Worm (Caenorhabditis elegans): ENCODE measurements around the gene cst-1.

cst-1 gene

ce11 chrX:4350198-4350597, 10.8 kb downstream of the cst-1 start, which contains the start of gene F14H12.2:
F14H12.2 (plus strand) TSS chrX:4350498.
- no peak for TF ChIP-seq unc-55 (GFP tag; optimal IDR thresholded peaks at IDR 0.05)
- TF ChIP-seq ceh-16 (tag; optimal IDR thresholded peaks at IDR 0.05) = no peak
- TF ChIP-seq sma-9 (GFP tag; optimal IDR thresholded peaks at IDR 0.05) = no peak
- TF ChIP-seq sma-9 (tag; optimal IDR thresholded peaks at IDR 0.05) = no peak
- no peak for TF ChIP-seq F13H6.1 (tag; optimal IDR thresholded peaks at IDR 0.05)
- no peak for TF ChIP-seq ama-1 (optimal IDR thresholded peaks at IDR 0.05)
- no peak for TF ChIP-seq nhr-6 (tag; optimal IDR thresholded peaks at IDR 0.05)
- no peak for TF ChIP-seq ZK546.5 (tag; optimal IDR thresholded peaks at IDR 0.05)
- no peak for TF ChIP-seq nhr-25 (tag; optimal IDR thresholded peaks at IDR 0.05)
- no peak for TF ChIP-seq sem-4 (tag; optimal IDR thresholded peaks at IDR 0.05)
- TF ChIP-seq lin-11 (tag; optimal IDR thresholded peaks at IDR 0.05) = no peak
- TF ChIP-seq gmeb-1 (tag; optimal IDR thresholded peaks at IDR 0.05) = no peak
- no peak for TF ChIP-seq elt-1 (tag; optimal IDR thresholded peaks at IDR 0.05)
- TF ChIP-seq aly-2 (tag; optimal IDR thresholded peaks at IDR 0.05) = no peak
- TF ChIP-seq nhr-23 (tag; optimal IDR thresholded peaks at IDR 0.05) = no peak
- no peak for TF ChIP-seq lin-39 (tag; optimal IDR thresholded peaks at IDR 0.05)
- no peak for TF ChIP-seq ztf-1 (GFP tag; conservative IDR thresholded peaks at IDR 0.05)
- no peak for TF ChIP-seq nhr-237 (tag; optimal IDR thresholded peaks at IDR 0.05)
- TF ChIP-seq mbf-1 (tag; optimal IDR thresholded peaks at IDR 0.05) = no peak

- TF ChIP-seq skn-1 (tag; optimal IDR thresholded peaks at IDR 0.05) = no peak
- TF ChIP-seq sma-3 (GFP tag; optimal IDR thresholded peaks at IDR 0.05) = no peak
- TF ChIP-seq nhr-12 (tag; optimal IDR thresholded peaks at IDR 0.05) = no peak
- no peak for TF ChIP-seq mdl-1 (tag; optimal IDR thresholded peaks at IDR 0.05)
- TF ChIP-seq nhr-23 (tag; optimal IDR thresholded peaks at IDR 0.05) = no peak
- no peak for TF ChIP-seq nhr-10 (tag; optimal IDR thresholded peaks at IDR 0.05)
- TF ChIP-seq sem-4 (tag; optimal IDR thresholded peaks at IDR 0.05) = no peak
- no peak for TF ChIP-seq zag-1 (tag; optimal IDR thresholded peaks at IDR 0.05)
- no peak for TF ChIP-seq gmeb-1 (tag; optimal IDR thresholded peaks at IDR 0.05)
- no peak for TF ChIP-seq nhr-25 (tag; optimal IDR thresholded peaks at IDR 0.05)
These were observed 13.9 kb downstream of the cst-1 start, which contains the start of gene col-165 for ce11 chrX:4353318-4353717. col-165 (plus strand) TSS chrX:4353618.

- TF ChIP-seq blmp-1 (tag; optimal IDR thresholded peaks at IDR 0.05; ENCODE audit: insufficient read depth) (no peak), nhr-21 (tag; optimal IDR thresholded peaks at IDR 0.05) (no peak), peb-1 (tag; optimal IDR thresholded peaks at IDR 0.05) (no peak), ama-1 (optimal IDR thresholded peaks at IDR 0.05) (no peak), egl-27 (tag; optimal IDR thresholded peaks at IDR 0.05) (no peak), C34F6.9 (tag; optimal IDR thresholded peaks at IDR 0.05) (no peak), alr-1 (tag; optimal IDR thresholded peaks at IDR 0.05) (no peak), mdl-1 (tag; optimal IDR thresholded peaks at IDR 0.05) (no peak), ZK546.5 (tag; optimal IDR thresholded peaks at IDR 0.05) (no peak), sem-4 (tag; optimal IDR thresholded peaks at IDR 0.05) (no peak), unc-39 (tag; optimal IDR thresholded peaks at IDR 0.05) (no peak), lin-11 (tag; optimal IDR thresholded peaks at IDR 0.05) (no peak), ceh-16 (tag; optimal IDR thresholded peaks at IDR 0.05) (no peak), F13H6.1 (tag; optimal IDR thresholded peaks at IDR 0.05) (no peak), unc-55 (GFP tag; optimal IDR thresholded peaks at IDR 0.05) (no peak), lin-39 (tag; optimal IDR thresholded peaks at IDR 0.05) (no peak)
These were observed 18.0 kb downstream of the cst-1 start, which contains the start of gene F14H12.6 for ce11 chrX:4357467-4357866. F14H12.6 (minus strand) TSS chrX:4357567.

ce11 chrX:4359030-4359429, 19.6 kb downstream of the cst-1 start:
- TF ChIP-seq lin-11 (tag; optimal IDR thresholded peaks at IDR 0.05) (no peak), unc-62 (GFP tag; optimal IDR thresholded peaks at IDR 0.05) (no peak), elt-1 (tag; optimal IDR thresholded peaks at IDR 0.05) (no peak), sma-3 (GFP tag; optimal IDR thresholded peaks at IDR 0.05) (no peak), nhr-10 (tag; optimal IDR thresholded peaks at IDR 0.05) (no peak), nhr-129 (tag; optimal IDR thresholded peaks at IDR 0.05) (no peak), nhr-23 (tag; optimal IDR thresholded peaks at IDR 0.05) (no peak), nhr-25 (tag; optimal IDR thresholded peaks at IDR 0.05) (no peak), crh-2 (tag; optimal IDR thresholded peaks at IDR 0.05) (no peak), gmeb-1 (tag; optimal IDR thresholded peaks at IDR 0.05) (no peak), nhr-77 (tag; optimal IDR thresholded peaks at IDR 0.05) (no peak), mdl-1 (tag; optimal IDR thresholded peaks at IDR 0.05) (no peak), nhr-21 (tag; optimal IDR thresholded peaks at IDR 0.05) (no peak), ztf-1 (GFP tag; conservative IDR thresholded peaks at IDR 0.05) (no peak)

Data from whole organism, L2 larva.